Fruit fly (Drosophila melanogaster) whole organism, pupa: Measurements from ENCODE around the gene CG5973.

Experiments
- CG10348 ChIP-seq: fragments of 200-800 bp; sonication (Bioruptor generic); IDR thresholded peaks from 2 replicates; pipeline ENCODE4 v1.3.6; 2022; ENCODE audit warnings: missing biosample characterization, missing genetic modification characterization
- CG12605 ChIP-seq: fragments of 200-800 bp; sonication (Bioruptor generic); IDR thresholded peaks from 2 replicates; pipeline ENCODE4 v1.3.6; 2022; ENCODE audit warnings: missing biosample characterization, missing genetic modification characterization
- CG13204 ChIP-seq: fragments of 200-800 bp; sonication (Bioruptor generic); optimal IDR thresholded peaks from 2 replicates; lab custom pipeline; 2018; ENCODE audit warnings: missing biosample characterization, mild to moderate bottlenecking, missing genetic modification characterization, moderate library complexity
- CG14655 ChIP-seq: fragments of 200-800 bp; sonication (Bioruptor generic); optimal IDR thresholded peaks from 3 replicates; lab custom pipeline; 2017; ENCODE audit warnings: mild to moderate bottlenecking, missing biosample characterization, missing genetic modification reagents, missing genetic modification characterization
- CG15710 ChIP-seq: fragments of 200-800 bp; sonication (Bioruptor generic); optimal IDR thresholded peaks from 2 replicates; lab custom pipeline; 2018; ENCODE audit warnings: missing biosample characterization, mild to moderate bottlenecking, missing genetic modification characterization, moderate library complexity
- CG17806 ChIP-seq: fragments of 200-800 bp; sonication (Bioruptor generic); optimal IDR thresholded peaks from 2 replicates; lab custom pipeline; 2018; ENCODE audit warnings: missing biosample characterization, mild to moderate bottlenecking, missing genetic modification characterization, moderate library complexity
- CG32121 ChIP-seq: fragments of 200-800 bp; sonication (Bioruptor generic); IDR thresholded peaks from 2 replicates; pipeline ENCODE4 v1.3.6; 2022; ENCODE audit warnings: missing biosample characterization, missing genetic modification characterization
- CG34367 ChIP-seq: fragments of 200-800 bp; sonication (Bioruptor generic); optimal IDR thresholded peaks from 2 replicates; lab custom pipeline; 2018; ENCODE audit warnings: missing biosample characterization, mild to moderate bottlenecking, missing genetic modification characterization
- CG4496 ChIP-seq: fragments of 200-800 bp; sonication (Bioruptor generic); IDR thresholded peaks from 3 replicates; pipeline ENCODE4 v1.3.6; 2022; ENCODE audit warnings: missing biosample characterization, missing genetic modification characterization
- CG8159 ChIP-seq: fragments of 200-800 bp; sonication (Bioruptor generic); optimal IDR thresholded peaks from 3 replicates; lab custom pipeline; 2018; ENCODE audit warnings: missing biosample characterization, mild to moderate bottlenecking, missing genetic modification characterization, moderate library complexity
- CG8301 ChIP-seq: fragments of 200-800 bp; sonication (Bioruptor generic); optimal IDR thresholded peaks from 2 replicates; lab custom pipeline; 2018; ENCODE audit warnings: missing biosample characterization, mild to moderate bottlenecking, missing genetic modification characterization
- CG9948 ChIP-seq: fragments of 200-800 bp; sonication (Bioruptor generic); optimal IDR thresholded peaks from 2 replicates; lab custom pipeline; 2018; ENCODE audit warnings: missing biosample characterization, mild to moderate bottlenecking, missing genetic modification characterization, moderate library complexity
- D1 ChIP-seq: fragments of 200-800 bp; sonication (Bioruptor generic); optimal IDR thresholded peaks from 2 replicates; lab custom pipeline; 2018; ENCODE audit warnings: missing biosample characterization, mild to moderate bottlenecking, missing genetic modification characterization, moderate library complexity
- EcR ChIP-seq: fragments of 200-800 bp; sonication (Bioruptor generic); optimal IDR thresholded peaks from 3 replicates; lab custom pipeline; 2019; ENCODE audit warnings: missing biosample characterization, missing genetic modification characterization, mild to moderate bottlenecking, moderate library complexity, missing genetic modification reagents
- Ets98B ChIP-seq: fragments of 200-800 bp; sonication (Bioruptor generic); IDR thresholded peaks from 2 replicates; pipeline ENCODE4 v1.3.6; 2022; ENCODE audit warnings: missing biosample characterization, missing genetic modification characterization
- Pif1A ChIP-seq: fragments of 200-800 bp; sonication (Bioruptor generic); optimal IDR thresholded peaks from 3 replicates; lab custom pipeline; 2016; ENCODE audit warnings: missing biosample characterization, missing genetic modification characterization
- Pif1B ChIP-seq: fragments of 200-800 bp; sonication (Bioruptor generic); optimal IDR thresholded peaks from 3 replicates; lab custom pipeline; 2016; ENCODE audit warnings: missing biosample characterization, missing genetic modification characterization
- Snoo ChIP-seq: fragments of 200-800 bp; sonication (Bioruptor generic); optimal IDR thresholded peaks from 3 replicates; lab custom pipeline; 2017; ENCODE audit warnings: missing biosample characterization, mild to moderate bottlenecking, missing genetic modification characterization, inconsistent platforms
- fd96Ca ChIP-seq: fragments of 200-800 bp; sonication (Bioruptor generic); IDR thresholded peaks from 3 replicates; pipeline ENCODE4 v1.3.6; 2022; ENCODE audit warnings: missing biosample characterization, missing genetic modification characterization
- gl ChIP-seq: fragments of 200-800 bp; sonication (Bioruptor generic); optimal IDR thresholded peaks from 2 replicates; lab custom pipeline; 2018; ENCODE audit warnings: missing biosample characterization, mild to moderate bottlenecking, missing genetic modification characterization
- rn ChIP-seq: fragments of 200-800 bp; sonication (Bioruptor generic); IDR thresholded peaks from 2 replicates; pipeline ENCODE4 v1.3.6; 2022; ENCODE audit warnings: missing biosample characterization, missing genetic modification characterization

Gene CG5973

DNA sequence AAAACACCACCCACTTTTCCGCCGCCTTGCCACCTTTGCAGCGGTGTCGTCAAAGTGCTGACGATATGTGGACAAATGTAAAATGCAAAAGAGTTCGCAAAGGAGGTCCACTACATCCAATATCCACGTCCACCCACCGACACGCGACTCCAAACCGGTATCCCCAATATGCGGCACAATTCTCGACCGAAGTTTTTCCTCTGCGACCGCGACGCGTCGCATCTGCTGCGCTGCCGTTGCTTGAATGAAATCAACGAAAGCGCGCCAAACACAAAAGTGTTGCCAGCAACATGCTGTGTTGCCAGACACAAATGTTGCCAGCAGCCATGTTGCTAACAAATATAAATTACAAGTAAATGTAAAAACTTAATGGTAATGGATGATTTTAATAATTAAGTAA lies 38.8 kb upstream of the CG5973 start, which contains the start of gene CG5160:
TSS of gene CG5160 (minus strand) at position 223 of the 400 bp plus-strand sequence.
- no peak for TF ChIP-seq CG15710 (tag; lab: Kevin White, UChicago)
- TF ChIP-seq CG12605 (GFP tag; lab: Robert Waterston, UW), result no peak
- no peak for TF ChIP-seq CG17806
- TF ChIP-seq Pif1A (GFP tag; lab: Kevin White, UChicago), result no peak
- no peak for TF ChIP-seq CG13204 (GFP tag; lab: Kevin White, UChicago)
- no peak for TF ChIP-seq CG14655 (GFP tag; lab: Kevin White, UChicago)
- TF ChIP-seq CG8159 (tag; lab: Kevin White, UChicago), result no peak
- TF ChIP-seq CG4496, result no peak
- TF ChIP-seq gl (tag; lab: Kevin White, UChicago), result no peak
- no peak for TF ChIP-seq CG9948

- no peak for TF ChIP-seq Pif1A (GFP tag; lab: Kevin White, UChicago)
- TF ChIP-seq EcR (GFP tag; lab: Kevin White, UChicago), result no peak
- TF ChIP-seq CG15710 (tag; lab: Kevin White, UChicago), result no peak
- no peak for TF ChIP-seq Snoo (tag; lab: Kevin White, UChicago)
Measured at dm6 chr2L:7401025-7401424, 36.3 kb upstream of the CG5973 start, which contains the start of gene CG5171. TSS of gene CG5171 (plus strand) at chr2L:7401335.

dm6 chr2L:7401627-7402026 lies 35.7 kb upstream of the CG5973 start:
- TF ChIP-seq D1 (tag; lab: Kevin White, UChicago), result no peak
- TF ChIP-seq CG14655 (GFP tag; lab: Kevin White, UChicago), result no peak
- no peak for TF ChIP-seq EcR (GFP tag; lab: Kevin White, UChicago)
- TF ChIP-seq fd96Ca (GFP tag; lab: Robert Waterston, UW), result no peak
- TF ChIP-seq Pif1B (GFP tag; lab: Kevin White, UChicago), result no peak
- TF ChIP-seq CG17806, result no peak

DNA sequence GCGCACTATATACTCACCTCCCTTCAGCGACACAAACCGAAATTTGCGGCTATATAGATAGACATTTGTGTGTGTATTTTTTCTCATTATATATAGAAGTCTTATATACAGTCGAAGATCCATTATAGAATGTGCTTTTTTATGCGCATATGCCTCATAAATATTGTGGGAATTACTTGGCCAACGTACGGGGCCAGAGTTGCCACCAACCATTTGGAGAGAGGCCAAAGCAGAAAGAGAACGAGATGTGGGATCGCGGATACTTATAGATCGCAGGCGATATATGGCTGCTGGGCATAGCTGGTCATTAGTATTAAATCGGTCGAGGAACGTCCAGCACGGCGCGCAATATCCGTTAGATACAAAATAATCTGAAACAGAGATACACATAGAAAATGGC lies 32.4 kb upstream of the CG5973 start, which contains the start of gene CG5177:
TSS of gene CG5177 (plus strand) at position 305 of the 400 bp plus-strand sequence.
- TF ChIP-seq CG32121 (no peak), CG8301 (tag; lab: Kevin White, UChicago) (no peak), Snoo (tag; lab: Kevin White, UChicago) (no peak), D1 (tag; lab: Kevin White, UChicago) (no peak), Ets98B (GFP tag; lab: Robert Waterston, UW) (no peak), CG15710 (tag; lab: Kevin White, UChicago) (no peak), CG8159 (tag; lab: Kevin White, UChicago) (no peak), CG10348 (GFP tag; lab: Robert Waterston, UW) (no peak), gl (tag; lab: Kevin White, UChicago) (no peak), rn (GFP tag; lab: Robert Waterston, UW) (no peak), CG34367 (tag; lab: Kevin White, UChicago) (no peak), CG9948 (no peak), CG13204 (GFP tag; lab: Kevin White, UChicago) (no peak), EcR (GFP tag; lab: Kevin White, UChicago) (no peak), Pif1A (GFP tag; lab: Kevin White, UChicago) (no peak), Pif1B (GFP tag; lab: Kevin White, UChicago) (no peak), CG4496 (no peak), fd96Ca (GFP tag; lab: Robert Waterston, UW) (no peak)

DNA sequence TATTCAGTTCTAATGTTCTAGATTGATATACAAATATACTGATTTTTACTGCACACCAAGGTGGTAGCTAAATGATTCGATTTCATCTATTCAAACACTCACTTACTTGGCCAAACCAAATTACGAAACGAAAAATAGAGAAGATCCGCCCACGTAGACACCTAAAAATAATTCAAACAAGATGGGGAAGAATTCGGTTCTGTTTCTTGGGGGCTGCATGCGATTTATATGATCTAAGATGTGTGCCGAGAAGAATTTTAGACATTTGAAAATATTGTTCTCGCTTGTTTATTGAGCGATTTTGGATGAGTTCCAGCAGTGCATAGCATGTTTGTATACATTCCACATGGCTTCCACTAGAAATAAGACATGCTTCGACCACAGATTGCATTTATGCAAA lies 29.7 kb upstream of the CG5973 start:
- TF ChIP-seq D1 (tag; lab: Kevin White, UChicago) (no peak), CG10348 (GFP tag; lab: Robert Waterston, UW) (no peak), gl (tag; lab: Kevin White, UChicago) (no peak), CG32121 (no peak), Pif1B (GFP tag; lab: Kevin White, UChicago) (no peak), Pif1A (GFP tag; lab: Kevin White, UChicago) (no peak), Snoo (tag; lab: Kevin White, UChicago) (no peak), CG34367 (tag; lab: Kevin White, UChicago) (no peak), CG8301 (tag; lab: Kevin White, UChicago) (no peak), CG9948 (no peak), CG8159 (tag; lab: Kevin White, UChicago) (no peak), CG13204 (GFP tag; lab: Kevin White, UChicago) (no peak), Ets98B (GFP tag; lab: Robert Waterston, UW) (no peak), CG14655 (GFP tag; lab: Kevin White, UChicago) (no peak), CG4496 (no peak), CG12605 (GFP tag; lab: Robert Waterston, UW) (no peak), EcR (GFP tag; lab: Kevin White, UChicago) (no peak), rn (GFP tag; lab: Robert Waterston, UW) (no peak), CG15710 (tag; lab: Kevin White, UChicago) (no peak)

DNA sequence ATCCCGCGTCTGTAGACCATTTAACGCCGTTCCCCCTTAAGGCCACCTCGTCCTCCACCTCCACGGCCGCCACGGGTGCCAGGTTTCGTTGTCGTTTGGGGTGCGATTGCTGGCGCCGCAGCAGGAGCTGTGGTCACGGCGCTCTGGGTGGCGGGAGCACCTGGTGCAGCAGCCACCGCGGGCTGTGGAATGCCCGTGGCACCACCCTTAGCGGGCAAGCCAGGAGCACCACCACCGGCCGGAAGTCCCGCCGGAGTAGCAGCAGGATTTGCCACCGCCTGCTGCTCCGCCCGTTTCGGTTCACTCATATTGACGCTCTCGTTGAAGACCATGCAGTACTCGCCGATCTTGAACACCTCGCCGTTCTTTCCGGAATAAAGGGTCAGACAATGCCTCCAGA lies 28.3 kb upstream of the CG5973 start:
- TF ChIP-seq CG14655 (GFP tag; lab: Kevin White, UChicago) (no peak), CG32121 (0 out of 2 replicates have a peak, but pooled peaks have one; percentile 9)

dm6 chr2L:7409602-7410001 lies 27.7 kb upstream of the CG5973 start, which contains the start of gene CG5181:
TSS of gene CG5181 (minus strand) at chr2L:7409809.
- no peak for TF ChIP-seq CG12605 (GFP tag; lab: Robert Waterston, UW)
- no peak for TF ChIP-seq D1 (tag; lab: Kevin White, UChicago)
- no peak for TF ChIP-seq CG34367 (tag; lab: Kevin White, UChicago)
- TF ChIP-seq CG8301 (tag; lab: Kevin White, UChicago), result no peak
- no peak for TF ChIP-seq rn (GFP tag; lab: Robert Waterston, UW)
- TF ChIP-seq Ets98B (GFP tag; lab: Robert Waterston, UW), result no peak
- no peak for TF ChIP-seq gl (tag; lab: Kevin White, UChicago)
- TF ChIP-seq CG13204 (GFP tag; lab: Kevin White, UChicago), result no peak
- TF ChIP-seq CG10348 (GFP tag; lab: Robert Waterston, UW), result no peak
- TF ChIP-seq Pif1A (GFP tag; lab: Kevin White, UChicago), result no peak
- TF ChIP-seq CG4496, result no peak
- no peak for TF ChIP-seq CG32121
- no peak for TF ChIP-seq CG15710 (tag; lab: Kevin White, UChicago)
- no peak for TF ChIP-seq Snoo (tag; lab: Kevin White, UChicago)
- no peak for TF ChIP-seq CG14655 (GFP tag; lab: Kevin White, UChicago)
